Fruit fly (Drosophila melanogaster): Measurements from ENCODE around the gene CG13992.

The CG13992 gene

DNA sequence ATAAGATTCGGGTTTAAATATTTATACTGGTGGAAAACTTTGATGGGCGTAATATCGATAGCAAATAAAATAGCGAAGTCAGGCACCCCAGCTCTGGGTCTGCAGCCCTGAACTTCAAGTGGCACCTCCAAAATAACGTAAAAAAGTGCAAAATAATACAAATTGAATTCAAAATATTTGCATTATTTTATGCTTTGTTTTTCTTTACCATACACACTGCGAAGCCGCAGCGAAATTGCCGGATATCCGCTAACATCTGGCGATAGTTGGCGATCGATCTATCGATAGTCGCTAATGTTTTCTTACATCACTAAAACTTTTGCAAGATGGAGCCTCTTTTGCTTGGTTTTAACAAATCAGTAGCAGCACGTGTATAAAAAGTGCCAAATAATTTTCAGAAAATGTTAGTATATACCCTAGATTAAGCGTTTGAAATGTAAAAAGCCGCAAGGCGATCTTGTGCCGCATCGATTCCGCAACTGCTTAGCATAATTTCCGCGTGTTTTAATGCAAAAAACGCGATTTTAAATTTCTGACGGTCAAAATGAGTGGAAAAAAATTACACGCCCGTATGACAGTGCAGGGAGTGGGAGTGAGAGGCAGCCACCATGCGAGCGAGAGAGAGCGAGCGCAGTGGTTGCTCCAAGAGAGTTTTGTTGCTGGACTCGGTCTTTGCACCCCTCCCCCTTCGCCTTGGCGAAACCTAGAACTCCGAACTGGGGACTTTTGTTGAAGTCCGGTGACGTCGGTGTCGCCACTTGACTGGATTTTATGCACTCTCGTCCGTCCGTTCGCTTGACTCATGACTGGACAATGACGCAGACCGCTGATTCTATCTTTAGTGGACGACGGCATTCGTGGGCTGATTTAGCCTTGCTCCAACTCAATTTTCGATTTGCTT lies 14.1 kb upstream of the CG13992 start, which contains the start of gene eIF4A (continued):
- TF ChIP-seq CG8290 (GFP tag; optimal IDR thresholded peaks at IDR 0.05) (no peak), CG8290 (tag; optimal IDR thresholded peaks at IDR 0.05) (peak in 1 of 2 experiments; percentile 37), NFAT (GFP tag; IDR thresholded peaks at IDR 0.05) (no peak), CG6813 (GFP tag; optimal IDR thresholded peaks at IDR 0.05) (peak; percentile 47), lov (optimal IDR thresholded peaks at IDR 0.05) (no peak), lov (GFP tag; IDR thresholded peaks at IDR 0.05) (no peak), CG4730 (GFP tag; IDR thresholded peaks at IDR 0.05) (no peak), CG7271 (tag; optimal IDR thresholded peaks at IDR 0.05) (peak; percentile 45), kah (GFP tag; optimal IDR thresholded peaks at IDR 0.05) (peak; percentile 96), CG14441 (GFP tag; IDR thresholded peaks at IDR 0.05) (no peak), nom (GFP tag; optimal IDR thresholded peaks at IDR 0.05) (peak; percentile 67), sug (tag; optimal IDR thresholded peaks at IDR 0.05) (no peak), toy (GFP tag; IDR thresholded peaks at IDR 0.05) (no peak), NK7.1 (GFP tag; optimal IDR thresholded peaks at IDR 0.05) (no peak), CG14710 (tag; optimal IDR thresholded peaks at IDR 0.05) (peak; percentile 73), CG11695 (GFP tag; IDR thresholded peaks at IDR 0.05) (no peak), Ada2b (GFP tag; IDR thresholded peaks at IDR 0.05) (no peak), pros (GFP tag; optimal IDR thresholded peaks at IDR 0.05) (no peak), sqz (GFP tag; optimal IDR thresholded peaks at IDR 0.05) (peak; percentile 75), abd-A (tag; optimal IDR thresholded peaks at IDR 0.05) (peak; percentile 0), Fer3 (tag; optimal IDR thresholded peaks at IDR 0.05) (peak; percentile 48), lmd (GFP tag; IDR thresholded peaks at IDR 0.05) (no peak), chn (GFP tag; optimal IDR thresholded peaks at IDR 0.05) (no peak), trh (GFP tag; optimal IDR thresholded peaks at IDR 0.05) (no peak), psq (GFP tag; optimal IDR thresholded peaks at IDR 0.05) (no peak), CG30431 (GFP tag; optimal IDR thresholded peaks at IDR 0.05) (no peak), D19B (GFP tag; optimal IDR thresholded peaks at IDR 0.05) (no peak), Dip3 (GFP tag; optimal IDR thresholded peaks at IDR 0.05) (no peak), CG11723 (GFP tag; optimal IDR thresholded peaks at IDR 0.05) (no peak), CG33213 (GFP tag; optimal IDR thresholded peaks at IDR 0.05) (peak; percentile 53), Dfd (GFP tag; optimal IDR thresholded peaks at IDR 0.05) (no peak), CG1602 (GFP tag; optimal IDR thresholded peaks at IDR 0.05) (no peak), Xrp1 (GFP tag; IDR thresholded peaks at IDR 0.05) (no peak), al (GFP tag; IDR thresholded peaks at IDR 0.05) (no peak), CG17829 (tag; optimal IDR thresholded peaks at IDR 0.05) (peak; percentile 12), gcm (GFP tag; optimal IDR thresholded peaks at IDR 0.05) (peak; percentile 75), slp2 (GFP tag; optimal IDR thresholded peaks at IDR 0.05) (no peak), ro (GFP tag; IDR thresholded peaks at IDR 0.05) (no peak), CG12219 (GFP tag; optimal IDR thresholded peaks at IDR 0.05) (peak; percentile 17), Xbp1 (GFP tag; optimal IDR thresholded peaks at IDR 0.05) (no peak), Sin3A (optimal IDR thresholded peaks at IDR 0.05) (peak; percentile 96), CG16863 (GFP tag; optimal IDR thresholded peaks at IDR 0.05) (no peak), CG10147 (GFP tag; optimal IDR thresholded peaks at IDR 0.05) (peak; percentile 15), CG17568 (GFP tag; optimal IDR thresholded peaks at IDR 0.05) (peak; percentile 47), CG8281 (tag; optimal IDR thresholded peaks at IDR 0.05) (no peak), CG31365 (tag; optimal IDR thresholded peaks at IDR 0.05) (no peak), CoRest (tag; optimal IDR thresholded peaks at IDR 0.05) (peak; percentile 53), twi (tag; optimal IDR thresholded peaks at IDR 0.05) (peak; percentile 45), Dp (GFP tag; optimal IDR thresholded peaks at IDR 0.05) (peak; percentile 50), CG2875 (GFP tag; optimal IDR thresholded peaks at IDR 0.05) (peak; percentile 32), CG7357 (GFP tag; IDR thresholded peaks at IDR 0.05) (no peak)
